Fruit fly (Drosophila melanogaster) whole organism, wandering third instar larva: ENCODE data around the gene Cks30A.

Experiments used
- CG9705 ChIP-seq: fragments of 200-800 bp; sonication (Bioruptor generic); optimal IDR thresholded peaks from 2 replicates; lab custom pipeline; 2018; ENCODE audit warnings: missing biosample characterization, mild to moderate bottlenecking, missing genetic modification characterization
- Dfd ChIP-seq: fragments of >200 bp; optimal IDR thresholded peaks from 2 replicates; lab custom pipeline; 2017; ENCODE audit warnings: missing biosample characterization, missing genetic modification characterization
- GATAd ChIP-seq: sonication (Bioruptor generic); optimal IDR thresholded peaks from 2 replicates; lab custom pipeline; 2016; ENCODE audit warnings: missing biosample characterization, missing genetic modification characterization
- Hr78 ChIP-seq: fragments of >200 bp; optimal IDR thresholded peaks from 2 replicates; lab custom pipeline; 2017; ENCODE audit warnings: missing biosample characterization, missing genetic modification characterization
- Hr83 ChIP-seq: fragments of 200-300 bp; sonication (Bioruptor generic); optimal IDR thresholded peaks from 2 replicates; lab custom pipeline; 2016; ENCODE audit warnings: missing biosample characterization, mild to moderate bottlenecking, missing genetic modification characterization, moderate library complexity; ENCODE audit not compliant: poor library complexity, severe bottlenecking
- Mio ChIP-seq: sonication (Bioruptor generic); optimal IDR thresholded peaks from 2 replicates; lab custom pipeline; 2016; ENCODE audit warnings: missing biosample characterization, missing genetic modification characterization
- dl ChIP-seq, 2 experiments: fragments of 175-275, 200-275 bp in 1 of 2; fragments of 200-275 bp in 1 of 2; sonication (Bioruptor generic); optimal IDR thresholded peaks; lab custom pipeline; 2018; ENCODE audit warnings: mild to moderate bottlenecking in 2 of 2, missing biosample characterization in 2 of 2, missing genetic modification characterization in 2 of 2, moderate library complexity in 2 of 2; ENCODE audit not compliant: partially characterized antibody in 2 of 2, insufficient read depth in 1 of 2
- ey ChIP-seq: fragments of 200-800 bp; sonication (Bioruptor generic); optimal IDR thresholded peaks from 2 replicates; lab custom pipeline; 2016; ENCODE audit warnings: missing biosample characterization, missing genetic modification characterization
- h ChIP-seq: fragments of 200-800 bp; sonication (Bioruptor generic); optimal IDR thresholded peaks from 3 replicates; lab custom pipeline; 2016; ENCODE audit warnings: missing biosample characterization, mild to moderate bottlenecking, missing genetic modification characterization
- pan ChIP-seq: fragments of >200 bp; optimal IDR thresholded peaks from 2 replicates; lab custom pipeline; 2017
- psq ChIP-seq: fragments of 200-800 bp; sonication (Bioruptor generic); optimal IDR thresholded peaks from 3 replicates; lab custom pipeline; 2017; ENCODE audit warnings: missing biosample characterization, mild to moderate bottlenecking, missing genetic modification characterization, moderate library complexity
- tai ChIP-seq: sonication (Bioruptor generic); optimal IDR thresholded peaks from 2 replicates; lab custom pipeline; 2016; ENCODE audit warnings: missing biosample characterization, missing genetic modification characterization
- usp ChIP-seq: fragments of >200 bp; optimal IDR thresholded peaks from 2 replicates; lab custom pipeline; 2017; ENCODE audit warnings: missing biosample characterization, missing genetic modification characterization

DNA sequence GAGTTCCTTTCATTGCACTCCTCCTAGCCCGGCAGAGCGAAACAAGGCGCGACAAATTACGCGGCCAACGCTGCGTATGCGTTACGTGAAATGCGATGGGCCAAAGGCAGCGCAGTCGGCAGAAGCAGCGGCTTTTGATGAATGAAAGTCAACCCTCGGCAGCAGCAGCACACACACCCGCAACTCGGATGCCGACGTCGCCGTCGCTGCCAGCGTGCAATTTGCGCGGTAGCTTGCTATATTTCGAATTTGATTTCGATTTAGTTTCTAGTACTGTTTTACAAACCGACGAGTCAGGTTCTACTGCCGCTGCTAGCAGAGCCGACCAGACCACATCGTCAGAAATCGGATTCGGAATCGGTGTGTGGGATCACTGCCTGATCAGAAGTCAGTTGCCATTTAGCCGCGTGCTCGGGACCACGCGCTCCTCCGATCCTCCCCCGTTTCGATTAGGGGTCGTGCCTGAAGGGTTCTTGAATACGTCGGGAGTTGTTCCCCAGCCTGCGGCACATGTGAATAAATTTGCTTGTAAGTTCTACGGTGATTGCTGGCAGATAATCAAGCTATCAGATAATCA is 2.8 kb downstream of the Cks30A start, which contains the start of gene Eaat1:
- no peak for TF ChIP-seq h (GFP tag; lab: Kevin White, UChicago)
- no peak for TF ChIP-seq GATAd (GFP tag; lab: Kevin White, UChicago)
- TF ChIP-seq tai (GFP tag; lab: Kevin White, UChicago) = no peak
- no peak for TF ChIP-seq usp
- no peak for TF ChIP-seq Mio
- no peak for TF ChIP-seq CG9705
- TF ChIP-seq Dfd = no peak
- TF ChIP-seq Hr83 (GFP tag; lab: Kevin White, UChicago) = no peak
- TF ChIP-seq pan (lab: Kevin White, UChicago) = no peak
- TF ChIP-seq ey (GFP tag; lab: Kevin White, UChicago) = no peak
- TF ChIP-seq Hr78 = no peak
- no peak for TF ChIP-seq dl (GFP tag; optimal IDR thresholded peaks at IDR 0.05; lab: Kevin White, UChicago; ENCODE audit: insufficient read depth in 1 of 2, partially characterized antibody in 2 of 2)
- TF ChIP-seq psq (GFP tag; lab: Kevin White, UChicago) = no peak
